Fruit fly (Drosophila melanogaster) whole organism, wandering third instar larva: ENCODE data around the gene CG14777.
A peak's percentile ranks its signal among the peaks of the same experiment; 100 is the strongest.

Experiments
- Abd-B ChIP-seq: fragments of >200 bp; optimal IDR thresholded peaks from 2 replicates; lab custom pipeline; 2017; ENCODE audit warnings: missing biosample characterization, missing genetic modification characterization
- CG32264 ChIP-seq: fragments of 200-800 bp; sonication (Bioruptor generic); optimal IDR thresholded peaks from 2 replicates; lab custom pipeline; 2016; ENCODE audit warnings: missing biosample characterization, missing genetic modification characterization
- CG9705 ChIP-seq: fragments of 200-800 bp; sonication (Bioruptor generic); optimal IDR thresholded peaks from 2 replicates; lab custom pipeline; 2018; ENCODE audit warnings: missing biosample characterization, mild to moderate bottlenecking, missing genetic modification characterization
- CrebA ChIP-seq: fragments of 200-800 bp; sonication (Bioruptor generic); optimal IDR thresholded peaks from 2 replicates; lab custom pipeline; 2016; ENCODE audit warnings: missing biosample characterization, mild to moderate bottlenecking, missing genetic modification characterization, borderline replicate concordance
- GATAd ChIP-seq: sonication (Bioruptor generic); optimal IDR thresholded peaks from 2 replicates; lab custom pipeline; 2016; ENCODE audit warnings: missing biosample characterization, missing genetic modification characterization
- HLH106 ChIP-seq: fragments of 200-800 bp; optimal IDR thresholded peaks from 3 replicates; lab custom pipeline; 2019; ENCODE audit warnings: missing biosample characterization, mild to moderate bottlenecking, missing genetic modification characterization, moderate library complexity
- Hnf4 ChIP-seq: fragments of 200-800 bp; sonication (Bioruptor generic); optimal IDR thresholded peaks from 2 replicates; lab custom pipeline; 2016; ENCODE audit warnings: missing biosample characterization, mild to moderate bottlenecking, missing genetic modification characterization
- Hr78 ChIP-seq: fragments of >200 bp; optimal IDR thresholded peaks from 2 replicates; lab custom pipeline; 2017; ENCODE audit warnings: missing biosample characterization, missing genetic modification characterization
- Hr83 ChIP-seq: fragments of 200-300 bp; sonication (Bioruptor generic); optimal IDR thresholded peaks from 2 replicates; lab custom pipeline; 2016; ENCODE audit warnings: missing biosample characterization, mild to moderate bottlenecking, missing genetic modification characterization, moderate library complexity; ENCODE audit not compliant: poor library complexity, severe bottlenecking
- Mio ChIP-seq: sonication (Bioruptor generic); optimal IDR thresholded peaks from 2 replicates; lab custom pipeline; 2016; ENCODE audit warnings: missing biosample characterization, missing genetic modification characterization
- Myc ChIP-seq: fragments of >200 bp; optimal IDR thresholded peaks from 2 replicates; lab custom pipeline; 2017
- N ChIP-seq: fragments of >200 bp; optimal IDR thresholded peaks from 2 replicates; lab custom pipeline; 2018; ENCODE audit warnings: missing biosample characterization, missing external identifiers, missing genetic modification characterization
- OdsH ChIP-seq: fragments of 200-800 bp; sonication (Bioruptor generic); optimal IDR thresholded peaks from 2 replicates; lab custom pipeline; 2016; ENCODE audit warnings: missing biosample characterization, mild to moderate bottlenecking, missing genetic modification characterization
- Rel ChIP-seq, 2 experiments: fragments of 200-800 bp; sonication (Bioruptor generic) in 1 of 2; optimal IDR thresholded peaks; 2 replicates in 1 of 2; 3 replicates in 1 of 2; lab custom pipeline; 2016 to 2019; ENCODE audit warnings: mild to moderate bottlenecking in 2 of 2, missing biosample characterization in 2 of 2, missing genetic modification characterization in 2 of 2, moderate library complexity in 1 of 2
- Sp1 ChIP-seq: fragments of 200-800 bp; sonication (Bioruptor generic); optimal IDR thresholded peaks from 3 replicates; lab custom pipeline; 2019; ENCODE audit warnings: missing biosample characterization, mild to moderate bottlenecking, missing genetic modification characterization, moderate library complexity
- Vsx2 ChIP-seq: fragments of 200-300, 225-300 bp; sonication (Bioruptor generic); optimal IDR thresholded peaks from 2 replicates; lab custom pipeline; 2018; ENCODE audit warnings: missing biosample characterization, missing genetic modification characterization; ENCODE audit not compliant: partially characterized antibody
- br ChIP-seq: fragments of 200-800 bp; sonication (Bioruptor generic); optimal IDR thresholded peaks from 2 replicates; lab custom pipeline; 2016; ENCODE audit warnings: missing biosample characterization, missing genetic modification characterization
- brk ChIP-seq: fragments of 200-800 bp; sonication (Bioruptor generic); optimal IDR thresholded peaks from 2 replicates; lab custom pipeline; 2016; ENCODE audit warnings: missing biosample characterization, mild to moderate bottlenecking, missing genetic modification characterization
- dl ChIP-seq, 2 experiments: fragments of 175-275, 200-275 bp in 1 of 2; fragments of 200-275 bp in 1 of 2; sonication (Bioruptor generic); optimal IDR thresholded peaks; lab custom pipeline; 2018; ENCODE audit warnings: mild to moderate bottlenecking in 2 of 2, missing biosample characterization in 2 of 2, missing genetic modification characterization in 2 of 2, moderate library complexity in 2 of 2; ENCODE audit not compliant: partially characterized antibody in 2 of 2, insufficient read depth in 1 of 2
- dmrt93B ChIP-seq: fragments of 200-800 bp; sonication (Bioruptor generic); optimal IDR thresholded peaks from 2 replicates; lab custom pipeline; 2018; ENCODE audit warnings: missing biosample characterization, mild to moderate bottlenecking, missing genetic modification characterization
- dsf ChIP-seq: sonication (Bioruptor generic); optimal IDR thresholded peaks from 2 replicates; lab custom pipeline; 2016; ENCODE audit warnings: missing biosample characterization, missing genetic modification characterization, borderline replicate concordance
- ey ChIP-seq: fragments of 200-800 bp; sonication (Bioruptor generic); optimal IDR thresholded peaks from 2 replicates; lab custom pipeline; 2016; ENCODE audit warnings: missing biosample characterization, missing genetic modification characterization
- fru ChIP-seq: fragments of 200-800 bp; sonication (Bioruptor generic); optimal IDR thresholded peaks from 3 replicates; lab custom pipeline; 2016; ENCODE audit warnings: missing biosample characterization, mild to moderate bottlenecking, missing genetic modification characterization
- h ChIP-seq: fragments of 200-800 bp; sonication (Bioruptor generic); optimal IDR thresholded peaks from 3 replicates; lab custom pipeline; 2016; ENCODE audit warnings: missing biosample characterization, mild to moderate bottlenecking, missing genetic modification characterization
- jim ChIP-seq: fragments of 175-275, 200-325 bp; sonication (Bioruptor generic); optimal IDR thresholded peaks from 2 replicates; lab custom pipeline; 2016; ENCODE audit warnings: missing biosample characterization, mild to moderate bottlenecking, missing genetic modification characterization
- lola ChIP-seq: fragments of >200 bp; optimal IDR thresholded peaks from 2 replicates; lab custom pipeline; 2017; ENCODE audit warnings: missing biosample characterization, missing genetic modification characterization
- rgr ChIP-seq: fragments of 200-800 bp; sonication (Bioruptor generic); optimal IDR thresholded peaks from 3 replicates; lab custom pipeline; 2016; ENCODE audit warnings: missing biosample characterization, mild to moderate bottlenecking, missing genetic modification characterization
- sage ChIP-seq: fragments of 200-800 bp; sonication (Bioruptor generic); optimal IDR thresholded peaks from 2 replicates; lab custom pipeline; 2016; ENCODE audit warnings: missing biosample characterization, mild to moderate bottlenecking, missing genetic modification characterization
- tai ChIP-seq: sonication (Bioruptor generic); optimal IDR thresholded peaks from 2 replicates; lab custom pipeline; 2016; ENCODE audit warnings: missing biosample characterization, missing genetic modification characterization
- usp ChIP-seq: fragments of >200 bp; optimal IDR thresholded peaks from 2 replicates; lab custom pipeline; 2017; ENCODE audit warnings: missing biosample characterization, missing genetic modification characterization
- woc ChIP-seq: sonication (Bioruptor generic); optimal IDR thresholded peaks from 2 replicates; lab custom pipeline; 2016; ENCODE audit warnings: missing biosample characterization, mild to moderate bottlenecking, missing genetic modification characterization

CG14777 gene

DNA sequence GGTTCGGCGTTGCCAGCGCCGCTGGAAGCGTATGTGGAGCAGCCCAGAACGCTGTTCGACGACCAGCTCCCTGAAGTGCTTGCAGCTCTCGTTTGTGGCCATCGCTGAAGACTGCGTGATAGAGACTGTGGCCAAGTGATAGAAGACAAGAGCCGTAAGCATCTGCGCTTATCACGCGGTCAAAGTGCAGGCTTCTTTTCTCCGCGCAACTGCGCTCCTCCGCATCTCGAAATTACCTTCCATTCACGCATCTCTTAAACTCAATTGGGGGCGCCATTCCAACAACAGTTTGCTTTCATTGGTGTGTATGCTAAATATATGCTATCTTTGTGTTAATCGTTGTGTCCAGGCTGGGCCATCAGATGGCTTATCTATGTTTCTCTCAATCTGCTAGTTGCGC lies 4.4 kb upstream of the CG14777 start, which contains the start of gene CG14787:
Gene CG14787, minus strand, starts transcription at position 133 of the 400 bp plus-strand sequence.
- TF ChIP-seq sage: no peak
- no peak for TF ChIP-seq dmrt93B (GFP tag; lab: Kevin White, UChicago)
- no peak for TF ChIP-seq Myc (lab: Kevin White, UChicago)
- TF ChIP-seq usp (GFP tag; lab: Kevin White, UChicago): no peak
- TF ChIP-seq ey (GFP tag; lab: Kevin White, UChicago): no peak
- no peak for TF ChIP-seq Hnf4 (GFP tag; lab: Kevin White, UChicago)
- TF ChIP-seq Sp1 (GFP tag; lab: Kevin White, UChicago): no peak
- TF ChIP-seq jim (GFP tag; lab: Kevin White, UChicago): no peak
- no peak for TF ChIP-seq tai
- no peak for TF ChIP-seq br
- TF ChIP-seq fru: no peak
- no peak for TF ChIP-seq Rel (GFP tag; optimal IDR thresholded peaks at IDR 0.05; lab: Kevin White, UChicago)
- no peak for TF ChIP-seq Rel (tag; optimal IDR thresholded peaks at IDR 0.05; lab: Kevin White, UChicago)
- no peak for TF ChIP-seq CG9705 (GFP tag; lab: Kevin White, UChicago)
- no peak for TF ChIP-seq Hr83 (GFP tag; lab: Kevin White, UChicago)
- no peak for TF ChIP-seq dsf (GFP tag; lab: Kevin White, UChicago)
- no peak for TF ChIP-seq rgr
- no peak for TF ChIP-seq dl (GFP tag; optimal IDR thresholded peaks at IDR 0.05; lab: Kevin White, UChicago; ENCODE audit: insufficient read depth in 1 of 2, partially characterized antibody in 2 of 2)
- no peak for TF ChIP-seq brk

DNA sequence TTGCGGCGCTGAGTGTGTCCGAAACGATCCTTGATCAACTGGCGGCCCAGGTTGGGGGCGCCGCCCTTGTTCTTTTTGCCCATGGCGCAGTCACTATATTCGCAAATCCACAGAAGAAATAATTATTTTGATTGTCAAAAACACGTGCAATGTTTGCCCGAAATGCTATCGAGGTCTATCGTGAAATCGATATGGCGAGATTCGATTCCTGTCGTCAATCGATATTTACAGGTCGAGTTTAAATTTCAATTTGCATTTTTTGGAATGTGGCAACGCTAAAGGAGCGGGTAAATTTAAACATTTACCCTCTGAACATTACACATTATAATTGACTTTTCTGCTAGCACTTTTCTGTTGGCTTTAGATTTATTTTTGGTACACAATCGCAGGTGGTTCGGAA lies 1.9 kb upstream of the CG14777 start, which contains the start of gene Ns3:
Gene Ns3, minus strand, starts transcription at position 188 of the 400 bp plus-strand sequence.
- TF ChIP-seq Abd-B: no peak
- no peak for TF ChIP-seq h (GFP tag; lab: Kevin White, UChicago)
- TF ChIP-seq N (GFP tag; lab: Kevin White, UChicago): no peak
- TF ChIP-seq fru: no peak
- TF ChIP-seq Hnf4 (GFP tag; lab: Kevin White, UChicago): no peak
- TF ChIP-seq Mio (GFP tag; lab: Kevin White, UChicago): no peak
- TF ChIP-seq Sp1 (GFP tag; lab: Kevin White, UChicago): no peak
- TF ChIP-seq Hr78 (GFP tag; lab: Kevin White, UChicago): no peak
- no peak for TF ChIP-seq CG9705 (GFP tag; lab: Kevin White, UChicago)
- no peak for TF ChIP-seq Myc (lab: Kevin White, UChicago)
- no peak for TF ChIP-seq woc (GFP tag; lab: Kevin White, UChicago)
- no peak for TF ChIP-seq OdsH
- TF ChIP-seq lola: no peak

DNA sequence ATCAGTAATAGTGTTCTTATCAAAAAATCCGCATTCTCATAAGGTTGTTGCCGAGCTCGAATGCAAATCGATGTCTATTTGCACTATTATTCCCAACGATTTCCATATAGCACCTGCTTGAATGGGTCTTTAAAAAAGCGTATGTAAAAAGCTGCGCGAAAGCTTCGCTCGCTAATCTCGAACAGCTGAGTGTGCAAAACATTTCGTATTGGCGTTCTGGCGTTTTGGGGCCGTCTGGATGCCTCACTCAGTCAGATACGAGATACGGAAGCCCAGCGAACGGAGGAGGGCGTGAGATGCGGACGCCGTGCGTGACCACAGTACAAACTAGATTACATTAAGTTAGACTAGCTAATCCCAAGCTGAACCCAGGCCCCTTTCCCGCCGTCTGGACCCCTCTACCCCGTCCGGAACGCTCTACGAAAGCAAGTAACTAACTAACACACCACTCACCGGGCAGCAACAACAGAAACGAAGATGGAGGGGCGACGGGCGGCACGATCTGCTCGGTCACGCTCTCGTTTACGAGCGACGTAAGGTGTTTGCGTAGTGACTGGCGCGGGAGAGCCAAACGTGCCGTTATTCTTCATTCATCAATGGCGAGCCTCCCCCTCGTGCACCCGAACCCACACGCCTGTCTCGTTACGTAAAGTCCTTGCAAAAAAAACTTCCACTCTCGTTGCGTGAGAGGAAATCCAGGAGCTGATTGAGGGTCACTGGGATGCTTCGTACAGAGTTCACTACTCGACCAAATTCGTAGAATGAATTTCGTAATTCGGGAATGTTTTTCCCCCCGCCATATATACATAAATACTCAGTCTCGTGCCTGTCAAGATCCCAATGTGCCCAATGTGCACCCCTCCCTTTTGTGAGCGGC lies 809 bp downstream of the CG14777 start:
- TF ChIP-seq usp (GFP tag; lab: Kevin White, UChicago) (no peak), dl (GFP tag; optimal IDR thresholded peaks at IDR 0.05; lab: Kevin White, UChicago; ENCODE audit: insufficient read depth in 1 of 2, partially characterized antibody in 2 of 2) (no peak), h (GFP tag; lab: Kevin White, UChicago) (peak; percentile 4), Rel (GFP tag; optimal IDR thresholded peaks at IDR 0.05; lab: Kevin White, UChicago) (no peak), Rel (tag; optimal IDR thresholded peaks at IDR 0.05; lab: Kevin White, UChicago) (peak; percentile 51)

DNA sequence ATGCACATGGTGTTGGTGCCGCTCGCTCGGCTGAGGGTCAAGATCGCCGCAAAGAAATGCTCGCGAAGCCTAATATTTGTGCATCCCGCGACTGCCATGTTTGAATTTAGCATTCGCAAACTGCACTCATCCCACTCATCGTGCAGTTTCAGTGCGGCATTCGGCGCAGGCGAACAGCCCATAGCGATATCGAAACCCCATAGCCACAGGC lies 1.4 kb downstream of the CG14777 start, which contains the start of gene CG14778:
Gene CG14778, plus strand, starts transcription at position 112 of the 211 bp plus-strand sequence.
- TF ChIP-seq OdsH (no peak), GATAd (GFP tag; lab: Kevin White, UChicago) (no peak), Hnf4 (GFP tag; lab: Kevin White, UChicago) (no peak), tai (no peak), HLH106 (tag; lab: Kevin White, UChicago) (no peak), Sp1 (GFP tag; lab: Kevin White, UChicago) (no peak), CrebA (GFP tag; lab: Kevin White, UChicago) (no peak), sage (no peak), CG32264 (GFP tag; lab: Kevin White, UChicago) (no peak), Vsx2 (GFP tag; lab: Kevin White, UChicago) (no peak)
